Fruit fly (Drosophila melanogaster) whole organism, embryonic: Measurements from ENCODE around the gene CG15498.

Experiments
- CG12155 ChIP-seq: fragments of 200-800 bp; sonication (Bioruptor generic); optimal IDR thresholded peaks from 3 replicates; lab custom pipeline; 2016; ENCODE audit warnings: missing biosample characterization, missing genetic modification characterization
- CG12391 ChIP-seq: fragments of 200-800 bp; sonication (Bioruptor generic); optimal IDR thresholded peaks from 3 replicates; lab custom pipeline; 2018; ENCODE audit warnings: missing biosample characterization, mild to moderate bottlenecking, missing genetic modification characterization, moderate library complexity
- CG12769 ChIP-seq: fragments of 200-800 bp; sonication (Bioruptor generic); optimal IDR thresholded peaks from 2 replicates; lab custom pipeline; 2019; ENCODE audit warnings: missing biosample characterization, mild to moderate bottlenecking, missing genetic modification characterization, moderate library complexity
- CG13287 ChIP-seq: fragments of 200-800 bp; sonication (Bioruptor generic); IDR thresholded peaks from 2 replicates; pipeline ENCODE4 v1.3.6; 2022; ENCODE audit warnings: missing biosample characterization, missing genetic modification characterization; ENCODE audit not compliant: partially characterized antibody
- CG13624 ChIP-seq: fragments of 200-800 bp; sonication (Bioruptor generic); optimal IDR thresholded peaks from 2 replicates; lab custom pipeline; 2016; ENCODE audit warnings: missing biosample characterization, missing genetic modification characterization
- CG14014 ChIP-seq: fragments of 200-800 bp; sonication (Bioruptor generic); IDR thresholded peaks from 2 replicates; pipeline ENCODE4 v1.3.6; 2022; ENCODE audit warnings: missing biosample characterization, missing genetic modification characterization
- CG14667 ChIP-seq: fragments of 200-800 bp; sonication (Bioruptor generic); IDR thresholded peaks from 2 replicates; pipeline ENCODE4 v1.3.6; 2022; ENCODE audit warnings: missing biosample characterization, missing genetic modification characterization
- CG17186 ChIP-seq: fragments of 200-800 bp; sonication (Bioruptor generic); optimal IDR thresholded peaks from 3 replicates; lab custom pipeline; 2017; ENCODE audit warnings: missing biosample characterization, missing genetic modification reagents, missing genetic modification characterization
- CG17568 ChIP-seq: fragments of 200-800 bp; sonication (Bioruptor generic); optimal IDR thresholded peaks from 2 replicates; lab custom pipeline; 2018; ENCODE audit warnings: missing biosample characterization, mild to moderate bottlenecking, missing genetic modification characterization, moderate library complexity
- CG17802 ChIP-seq: fragments of 200-800 bp; sonication (Bioruptor generic); optimal IDR thresholded peaks from 2 replicates; lab custom pipeline; 2018; ENCODE audit warnings: missing biosample characterization, mild to moderate bottlenecking, missing genetic modification characterization, moderate library complexity
- CG1792 ChIP-seq: fragments of 200-800 bp; sonication (Bioruptor generic); optimal IDR thresholded peaks from 2 replicates; lab custom pipeline; 2016; ENCODE audit warnings: missing biosample characterization, missing genetic modification characterization
- CG30431 ChIP-seq: fragments of 200-800 bp; sonication (Bioruptor generic); optimal IDR thresholded peaks from 2 replicates; lab custom pipeline; 2017; ENCODE audit warnings: missing biosample characterization, missing genetic modification characterization
- CG3065 ChIP-seq: fragments of 200-800 bp; sonication (Bioruptor generic); optimal IDR thresholded peaks from 2 replicates; lab custom pipeline; 2016; ENCODE audit warnings: missing biosample characterization, missing genetic modification characterization
- CG31388 ChIP-seq: fragments of 200-800 bp; sonication (Bioruptor generic); optimal IDR thresholded peaks from 2 replicates; lab custom pipeline; 2016; ENCODE audit warnings: missing biosample characterization, missing genetic modification characterization
- CG8924 ChIP-seq: fragments of 200-800 bp; optimal IDR thresholded peaks from 3 replicates; lab custom pipeline; 2019; ENCODE audit warnings: missing biosample characterization, mild to moderate bottlenecking, missing genetic modification characterization, moderate library complexity
- CG9817 ChIP-seq: fragments of 200-800 bp; sonication (Bioruptor generic); optimal IDR thresholded peaks from 2 replicates; lab custom pipeline; 2018; ENCODE audit warnings: missing biosample characterization, mild to moderate bottlenecking, missing genetic modification characterization, moderate library complexity
- CTCF ChIP-seq: fragments of 200-800 bp; sonication (Bioruptor generic); optimal IDR thresholded peaks from 2 replicates; lab custom pipeline; 2017; ENCODE audit warnings: missing biosample characterization, mild to moderate bottlenecking, missing genetic modification characterization, moderate library complexity
- Dp ChIP-seq: fragments of 200-800 bp; sonication (Bioruptor generic); optimal IDR thresholded peaks from 2 replicates; lab custom pipeline; 2018; ENCODE audit warnings: missing biosample characterization, mild to moderate bottlenecking, missing genetic modification characterization, moderate library complexity
- Ets65A ChIP-seq: fragments of 200-800 bp; sonication (Bioruptor generic); peaks from one replicate; lab custom pipeline; 2016; ENCODE audit warnings: missing biosample characterization, missing genetic modification characterization
- Fer3 ChIP-seq: fragments of 200-800 bp; sonication (Bioruptor generic); optimal IDR thresholded peaks from 2 replicates; lab custom pipeline; 2018; ENCODE audit warnings: missing biosample characterization, mild to moderate bottlenecking, missing genetic modification characterization, moderate library complexity
- Gug ChIP-seq: fragments of 200-800 bp; sonication (Bioruptor generic); IDR thresholded peaks from 4 replicates; pipeline ENCODE4 v1.3.6; 2022; ENCODE audit warnings: missing biosample characterization, missing genetic modification characterization
- HLHmδ ChIP-seq: fragments of 200-800 bp; sonication (Bioruptor generic); optimal IDR thresholded peaks from 2 replicates; lab custom pipeline; 2018; ENCODE audit warnings: missing biosample characterization, mild to moderate bottlenecking, missing genetic modification characterization, moderate library complexity
- Hand ChIP-seq: fragments of 200-800 bp; sonication (Bioruptor generic); optimal IDR thresholded peaks from 2 replicates; lab custom pipeline; 2017; ENCODE audit warnings: mild to moderate bottlenecking, missing biosample characterization, missing genetic modification reagents, missing genetic modification characterization
- Hey ChIP-seq: fragments of 200-800 bp; sonication (Bioruptor generic); optimal IDR thresholded peaks from 3 replicates; lab custom pipeline; 2018; ENCODE audit warnings: missing biosample characterization, mild to moderate bottlenecking, missing genetic modification characterization
- Hr39 ChIP-seq: fragments of >200 bp; optimal IDR thresholded peaks from 2 replicates; lab custom pipeline; 2017
- Max ChIP-seq: fragments of 200-800 bp; sonication (Bioruptor generic); optimal IDR thresholded peaks from 2 replicates; lab custom pipeline; 2016; ENCODE audit warnings: missing biosample characterization, mild to moderate bottlenecking, missing genetic modification characterization
- Oaz ChIP-seq: fragments of 200-800 bp; sonication (Bioruptor generic); IDR thresholded peaks from 2 replicates; pipeline ENCODE4 v1.3.6; 2022; ENCODE audit warnings: missing biosample characterization, missing genetic modification characterization
- Rx ChIP-seq: fragments of 200-800 bp; sonication (Bioruptor generic); IDR thresholded peaks from 2 replicates; pipeline ENCODE4 v1.3.6; 2022; ENCODE audit warnings: missing biosample characterization, missing genetic modification characterization
- Vsx1 ChIP-seq: fragments of 200-800 bp; sonication (Bioruptor generic); optimal IDR thresholded peaks from 2 replicates; lab custom pipeline; 2017; ENCODE audit warnings: missing biosample characterization, mild to moderate bottlenecking, missing genetic modification characterization, missing genetic modification reagents
- abd-A ChIP-seq: fragments of 200-800 bp; sonication (Bioruptor generic); optimal IDR thresholded peaks from 3 replicates; lab custom pipeline; 2019; ENCODE audit warnings: missing biosample characterization, mild to moderate bottlenecking, missing genetic modification characterization, moderate library complexity
- ash1 ChIP-seq: fragments of 200-800 bp; sonication (Bioruptor generic); optimal IDR thresholded peaks from 2 replicates; lab custom pipeline; 2018; ENCODE audit warnings: missing biosample characterization, mild to moderate bottlenecking, missing genetic modification characterization
- danr ChIP-seq: fragments of 200-800 bp; sonication (Bioruptor generic); IDR thresholded peaks from 2 replicates; pipeline ENCODE4 v1.3.6; 2022; ENCODE audit warnings: missing biosample characterization, missing genetic modification characterization
- dmrt11E ChIP-seq: fragments of 200-800 bp; sonication (Bioruptor generic); optimal IDR thresholded peaks from 3 replicates; lab custom pipeline; 2018; ENCODE audit warnings: missing biosample characterization, mild to moderate bottlenecking, missing genetic modification characterization, moderate library complexity
- ems ChIP-seq: fragments of 200-800 bp; sonication (Bioruptor generic); optimal IDR thresholded peaks from 3 replicates; lab custom pipeline; 2016; ENCODE audit warnings: missing biosample characterization, missing genetic modification characterization
- exex ChIP-seq: fragments of 200-800 bp; sonication (Bioruptor generic); optimal IDR thresholded peaks from 4 replicates; lab custom pipeline; 2018; ENCODE audit warnings: missing biosample characterization, mild to moderate bottlenecking, missing genetic modification characterization, moderate library complexity
- ftz-f1 ChIP-seq: fragments of 200-800 bp; sonication (Bioruptor generic); optimal IDR thresholded peaks from 2 replicates; lab custom pipeline; 2016; ENCODE audit warnings: missing biosample characterization, missing genetic modification characterization
- ham ChIP-seq: fragments of 200-800 bp; sonication (Bioruptor generic); IDR thresholded peaks from 2 replicates; pipeline ENCODE4 v1.3.6; 2022; ENCODE audit warnings: missing biosample characterization, missing genetic modification characterization
- her ChIP-seq: fragments of 200-800 bp; sonication (Bioruptor generic); optimal IDR thresholded peaks from 2 replicates; lab custom pipeline; 2016; ENCODE audit warnings: missing biosample characterization, missing genetic modification characterization
- kay ChIP-seq: fragments of 200-800 bp; sonication (Bioruptor generic); optimal IDR thresholded peaks from 2 replicates; lab custom pipeline; 2016; ENCODE audit warnings: missing biosample characterization, missing genetic modification characterization
- klu ChIP-seq: fragments of 200-800 bp; sonication (Bioruptor generic); IDR thresholded peaks from 2 replicates; pipeline ENCODE4 v1.3.6; 2022; ENCODE audit warnings: missing biosample characterization, missing genetic modification characterization
- lab ChIP-seq: fragments of 200-800 bp; sonication (Bioruptor generic); optimal IDR thresholded peaks from 3 replicates; lab custom pipeline; 2017; ENCODE audit warnings: missing biosample characterization, missing genetic modification characterization, mild to moderate bottlenecking, moderate library complexity, missing genetic modification reagents
- lbe ChIP-seq: fragments of 200-800 bp; sonication (Bioruptor generic); optimal IDR thresholded peaks from 2 replicates; lab custom pipeline; 2016; ENCODE audit warnings: missing biosample characterization, mild to moderate bottlenecking, missing genetic modification characterization
- nau ChIP-seq: fragments of 200-800 bp; sonication (Bioruptor generic); optimal IDR thresholded peaks from 3 replicates; lab custom pipeline; 2017; ENCODE audit warnings: missing biosample characterization, mild to moderate bottlenecking, missing genetic modification characterization, missing genetic modification reagents
- nmo ChIP-seq: fragments of 200-800 bp; sonication (Bioruptor generic); optimal IDR thresholded peaks from 2 replicates; lab custom pipeline; 2018; ENCODE audit warnings: missing biosample characterization, mild to moderate bottlenecking, missing genetic modification characterization, moderate library complexity
- phol ChIP-seq: fragments of 200-800 bp; sonication (Bioruptor generic); optimal IDR thresholded peaks from 3 replicates; lab custom pipeline; 2018; ENCODE audit warnings: missing biosample characterization, mild to moderate bottlenecking, missing genetic modification characterization, moderate library complexity
- pros ChIP-seq: fragments of 200-800 bp; sonication (Bioruptor generic); optimal IDR thresholded peaks from 3 replicates; lab custom pipeline; 2019; ENCODE audit warnings: missing biosample characterization, mild to moderate bottlenecking, missing genetic modification characterization, moderate library complexity
- scrt ChIP-seq: fragments of 200-800 bp; sonication (Bioruptor generic); optimal IDR thresholded peaks from 2 replicates; lab custom pipeline; 2018; ENCODE audit warnings: missing biosample characterization, mild to moderate bottlenecking, missing genetic modification characterization, moderate library complexity
- vnd ChIP-seq: fragments of 200-800 bp; sonication (Bioruptor generic); IDR thresholded peaks from 3 replicates; pipeline ENCODE4 v1.3.6; 2022; ENCODE audit warnings: missing biosample characterization, missing genetic modification characterization; ENCODE audit not compliant: partially characterized antibody
- vvl ChIP-seq: fragments of 200-800 bp; sonication (Bioruptor generic); IDR thresholded peaks from 2 replicates; pipeline ENCODE4 v1.3.6; 2022; ENCODE audit warnings: missing biosample characterization, missing genetic modification characterization
- wek ChIP-seq: fragments of 200-800 bp; sonication (Bioruptor generic); optimal IDR thresholded peaks from 3 replicates; lab custom pipeline; 2018; ENCODE audit warnings: missing biosample characterization, mild to moderate bottlenecking, missing genetic modification characterization, moderate library complexity

The CG15498 gene

dm6 chr3R:21616061-21616851 lies 47.3 kb upstream of the CG15498 start (continued):
- TF ChIP-seq CG13287 (GFP tag; lab: Robert Waterston, UW) (no peak), Rx (GFP tag; lab: Robert Waterston, UW) (no peak), danr (GFP tag; lab: Robert Waterston, UW) (no peak), CG3065 (GFP tag; lab: Kevin White, UChicago) (peak; percentile 80), CG9817 (tag; lab: Kevin White, UChicago) (no peak), CG31388 (no peak), HLHmδ (GFP tag; lab: Kevin White, UChicago) (peak; percentile 22), exex (peak; percentile 53), ems (GFP tag; lab: Kevin White, UChicago) (no peak), pros (GFP tag; lab: Kevin White, UChicago) (peak; percentile 53), lbe (GFP tag; lab: Kevin White, UChicago) (peak; percentile 9), Gug (GFP tag; lab: Robert Waterston, UW) (no peak), CG8924 (tag; lab: Kevin White, UChicago) (peak; percentile 52), abd-A (tag; lab: Kevin White, UChicago) (peak; percentile 88), wek (GFP tag; lab: Kevin White, UChicago) (no peak), Vsx1 (GFP tag; lab: Kevin White, UChicago) (peak; percentile 23), CG12155 (GFP tag; lab: Kevin White, UChicago) (peak; percentile 3), Max (no peak), CG14667 (GFP tag; lab: Robert Waterston, UW) (no peak), Fer3 (no peak), Hr39 (no peak), ash1 (GFP tag; lab: Kevin White, UChicago) (peak; percentile 3), Ets65A (GFP tag; lab: Kevin White, UChicago) (peak; percentile 44), scrt (GFP tag; lab: Kevin White, UChicago) (no peak), CG13624 (GFP tag; lab: Kevin White, UChicago) (no peak), kay (GFP tag; lab: Kevin White, UChicago) (no peak), CG12391 (no peak), Hey (peak; percentile 32), vvl (GFP tag; lab: Robert Waterston, UW) (no peak), CG17802 (tag; lab: Kevin White, UChicago) (peak; percentile 60), CTCF (GFP tag; lab: Kevin White, UChicago) (no peak), dmrt11E (tag; lab: Kevin White, UChicago) (no peak), CG12769 (tag; lab: Kevin White, UChicago) (peak; percentile 52), Hand (peak; percentile 38), lab (GFP tag; lab: Kevin White, UChicago) (peak; percentile 11), CG30431 (GFP tag; lab: Kevin White, UChicago) (no peak), phol (tag; lab: Kevin White, UChicago) (no peak), CG17186 (GFP tag; lab: Kevin White, UChicago) (no peak), CG14014 (GFP tag; lab: Robert Waterston, UW) (no peak), CG17568 (GFP tag; lab: Kevin White, UChicago) (peak; percentile 34), vnd (GFP tag; lab: Robert Waterston, UW) (no peak), Dp (GFP tag; lab: Kevin White, UChicago) (no peak), nau (GFP tag; lab: Kevin White, UChicago) (no peak), her (GFP tag; lab: Kevin White, UChicago) (no peak), ham (GFP tag; lab: Robert Waterston, UW) (no peak), CG1792 (GFP tag; lab: Kevin White, UChicago) (no peak), Oaz (GFP tag; lab: Robert Waterston, UW) (no peak), nmo (peak; percentile 13), ftz-f1 (peak; percentile 81), klu (GFP tag; lab: Robert Waterston, UW) (no peak)
